Worm (Caenorhabditis elegans): ENCODE measurements around the gene ciao-2B.

Gene ciao-2B

ce11 chrIII:13439415-13439814, at the start of gene ciao-2B:
ciao-2B (minus strand) TSS chrIII:13439544.
- no peak for TF ChIP-seq unc-86 (tag; optimal IDR thresholded peaks at IDR 0.05)
- TF ChIP-seq elt-3 (tag; optimal IDR thresholded peaks at IDR 0.05) = no peak
- no peak for TF ChIP-seq egl-27 (tag; optimal IDR thresholded peaks at IDR 0.05)
- no peak for TF ChIP-seq lin-13 (GFP tag; optimal IDR thresholded peaks at IDR 0.05)
- TF ChIP-seq nhr-85 (tag) = peak; percentile 66
- TF ChIP-seq nhr-237 (tag; optimal IDR thresholded peaks at IDR 0.05) = no peak
- TF ChIP-seq fkh-10 (GFP tag; optimal IDR thresholded peaks at IDR 0.05) = no peak
- TF ChIP-seq rnt-1 (tag; optimal IDR thresholded peaks at IDR 0.05) = no peak
- no peak for TF ChIP-seq fos-1 (tag; optimal IDR thresholded peaks at IDR 0.05)
- TF ChIP-seq C34B4.2 (tag; optimal IDR thresholded peaks at IDR 0.05) = no peak
- TF ChIP-seq tlp-1 (tag; optimal IDR thresholded peaks at IDR 0.05) = no peak
- TF ChIP-seq isw-1 (GFP tag; IDR thresholded peaks at IDR 0.05) = 0 out of 2 replicates have a peak, but pooled peaks have one; percentile 22
- no peak for TF ChIP-seq alr-1 (tag; optimal IDR thresholded peaks at IDR 0.05; ENCODE audit: borderline replicate concordance)
- TF ChIP-seq mef-2 (tag; optimal IDR thresholded peaks at IDR 0.05) = no peak
- no peak for TF ChIP-seq nhr-28 (tag; optimal IDR thresholded peaks at IDR 0.05)
- no peak for TF ChIP-seq ama-1 (optimal IDR thresholded peaks at IDR 0.05)
- peak; percentile 38 to 71 for TF ChIP-seq lsy-2 (tag; optimal IDR thresholded peaks at IDR 0.05)
- no peak for TF ChIP-seq nhr-20 (tag; optimal IDR thresholded peaks at IDR 0.05)
- TF ChIP-seq unc-98 (GFP tag; IDR thresholded peaks at IDR 0.05) = peak; percentile 9; the same call in 1 of the 2 replicates
- TF ChIP-seq skn-1 (tag; optimal IDR thresholded peaks at IDR 0.05) = peak; percentile 19
- TF ChIP-seq nhr-90 (tag; optimal IDR thresholded peaks at IDR 0.05; ENCODE audit: poor library complexity) = peak; percentile 62
- no peak for TF ChIP-seq aly-2 (tag; optimal IDR thresholded peaks at IDR 0.05)
- peak; percentile 19 for TF ChIP-seq xbp-1 (tag; optimal IDR thresholded peaks at IDR 0.05)
- TF ChIP-seq dsc-1 (tag; optimal IDR thresholded peaks at IDR 0.05) = peak; percentile 52
- TF ChIP-seq hpl-2 (GFP tag; optimal IDR thresholded peaks at IDR 0.05) = no peak
- TF ChIP-seq nhr-47 (tag; optimal IDR thresholded peaks at IDR 0.05) = peak; percentile 70
- TF ChIP-seq nhr-76 (tag; optimal IDR thresholded peaks at IDR 0.05) = no peak
- TF ChIP-seq vab-15 (tag; optimal IDR thresholded peaks at IDR 0.05) = no peak
- no peak for TF ChIP-seq zip-4 (GFP tag; optimal IDR thresholded peaks at IDR 0.05)
- peak; percentile 20 for TF ChIP-seq lin-39 (tag; optimal IDR thresholded peaks at IDR 0.05)
- TF ChIP-seq fkh-4 (tag; optimal IDR thresholded peaks at IDR 0.05; ENCODE audit: borderline replicate concordance) = peak; percentile 5
- no peak for TF ChIP-seq blmp-1 (tag; optimal IDR thresholded peaks at IDR 0.05)
- TF ChIP-seq unc-62 (GFP tag; optimal IDR thresholded peaks at IDR 0.05) = no peak
- peak; percentile 58 for TF ChIP-seq nhr-71 (tag; optimal IDR thresholded peaks at IDR 0.05)
- no peak for TF ChIP-seq lin-14 (GFP tag; optimal IDR thresholded peaks at IDR 0.05)
- TF ChIP-seq lir-3 (tag; optimal IDR thresholded peaks at IDR 0.05; ENCODE audit: poor library complexity) = peak; percentile 76
- TF ChIP-seq swsn-7 (tag; optimal IDR thresholded peaks at IDR 0.05) = no peak
- TF ChIP-seq C16A3.4 (tag; optimal IDR thresholded peaks at IDR 0.05) = no peak
- TF ChIP-seq ceh-8 (GFP tag; optimal IDR thresholded peaks at IDR 0.05) = no peak
- TF ChIP-seq pqm-1 (tag; optimal IDR thresholded peaks at IDR 0.05) = no peak
- no peak for TF ChIP-seq fkh-8 (tag; optimal IDR thresholded peaks at IDR 0.05)
- peak; percentile 25 to 88 for TF ChIP-seq efl-1 (optimal IDR thresholded peaks at IDR 0.05)
- peak; percentile 91 to 99 for TF ChIP-seq efl-1 (GFP tag; optimal IDR thresholded peaks at IDR 0.05 in 1 of 2)
- peak; percentile 0 for TF ChIP-seq mep-1 (tag; optimal IDR thresholded peaks at IDR 0.05)
- no peak for TF ChIP-seq snpc-4 (tag; optimal IDR thresholded peaks at IDR 0.05)
- no peak for TF ChIP-seq C04F5.9 (tag; optimal IDR thresholded peaks at IDR 0.05)
- TF ChIP-seq pax-3 (tag; optimal IDR thresholded peaks at IDR 0.05) = no peak
- TF ChIP-seq ceh-88 (GFP tag; IDR thresholded peaks at IDR 0.05) = no peak
- TF ChIP-seq Y116A8C.19 (tag; optimal IDR thresholded peaks at IDR 0.05; ENCODE audit: borderline replicate concordance) = no peak
- no peak for TF ChIP-seq mab-9 (GFP tag; IDR thresholded peaks at IDR 0.05)
- no peak for TF ChIP-seq ets-5 (GFP tag; IDR thresholded peaks at IDR 0.05)
- no peak for TF ChIP-seq mdl-1 (tag; optimal IDR thresholded peaks at IDR 0.05)
- peak; percentile 59 for TF ChIP-seq tbx-2 (tag; optimal IDR thresholded peaks at IDR 0.05)
- TF ChIP-seq lin-35 (GFP tag; optimal IDR thresholded peaks at IDR 0.05) = peak; percentile 87 to 93
- no peak for TF ChIP-seq unc-30 (tag; optimal IDR thresholded peaks at IDR 0.05)

Data from whole organism, L1 larva.